Worm (Caenorhabditis elegans): ENCODE results near the gene mccc-1.
"Not testable (repeated sequence)": the region's sequence is repeated elsewhere in the genome, so short reads cannot be mapped to it uniquely, and the experiment has no call there.

Gene mccc-1

ce11 chrIV:9884257-9884656 is at the start of gene mccc-1, which contains the start of gene prp-18:
TSS of gene mccc-1 (plus strand) at chrIV:9884570.
TSS of gene prp-18 (minus strand) at chrIV:9884383.
- TF ChIP-seq unc-62 (GFP tag; optimal IDR thresholded peaks at IDR 0.05), result no peak

- no peak for TF ChIP-seq unc-62 (GFP tag; optimal IDR thresholded peaks at IDR 0.05)
Measured at ce11 chrIV:9836317-9836716, 48.1 kb upstream of the mccc-1 start, which contains the start of gene msp-81. TSS of gene msp-81 (minus strand) at chrIV:9836417.

DNA sequence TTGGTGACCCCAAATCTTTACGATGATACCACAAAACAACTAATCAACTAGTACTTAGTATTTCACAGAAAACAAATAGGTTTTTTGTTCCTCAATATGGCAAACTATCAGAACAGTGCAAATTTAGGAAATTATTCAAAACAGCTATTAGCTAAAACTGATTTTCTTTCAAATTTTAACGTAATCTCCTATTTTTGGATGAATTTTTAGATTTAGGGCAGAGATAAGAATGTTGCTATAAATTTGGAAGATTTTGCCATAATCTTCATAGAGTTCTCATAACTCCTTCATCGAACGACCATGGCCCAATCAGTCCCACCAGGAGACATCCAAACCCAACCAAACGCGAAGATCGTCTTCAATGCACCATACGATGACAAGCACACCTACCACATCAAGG is 47.0 kb upstream of the mccc-1 start, which contains the start of gene msp-10:
Gene msp-10, plus strand, starts transcription at position 301 of the 400 bp plus-strand sequence.
- not testable (repeated sequence) for TF ChIP-seq unc-62 (GFP tag; optimal IDR thresholded peaks at IDR 0.05)

DNA sequence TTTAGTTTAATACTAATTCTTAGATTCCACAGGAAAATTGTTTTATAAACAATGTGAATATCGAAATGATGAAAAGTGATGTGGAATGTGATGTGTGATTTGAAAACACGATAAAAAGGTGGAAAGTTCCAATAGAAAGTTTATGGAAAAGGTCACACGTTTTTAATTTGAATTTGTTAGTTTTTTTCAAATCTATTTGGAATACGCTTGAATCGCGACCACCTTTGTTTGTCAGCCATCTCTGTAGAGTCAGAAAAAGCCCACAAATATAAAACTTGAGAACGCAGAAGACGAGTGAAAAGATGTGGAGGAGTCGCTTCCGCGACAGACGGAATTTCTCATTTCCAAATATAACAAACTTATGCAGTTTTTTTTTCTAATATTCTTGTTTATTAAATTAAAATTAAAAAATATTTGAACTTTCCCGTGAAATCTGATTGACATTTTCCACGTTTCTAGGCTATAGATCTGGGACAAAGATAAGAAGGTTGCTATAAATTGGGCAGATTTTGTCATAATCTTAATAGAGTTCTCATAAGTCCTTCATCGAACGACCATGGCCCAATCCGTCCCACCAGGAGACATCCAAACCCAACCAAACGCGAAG is 43.3 kb upstream of the mccc-1 start, which contains the start of the genes kin-24 and msp-56:
Gene kin-24, minus strand, starts transcription at position 101 of the 607 bp plus-strand sequence.
Gene msp-56, plus strand, starts transcription at position 557 of the 607 bp plus-strand sequence.
- no peak for TF ChIP-seq unc-62 (GFP tag; optimal IDR thresholded peaks at IDR 0.05)

ce11 chrIV:9842071-9842470 is 42.3 kb upstream of the mccc-1 start, which contains the start of gene K07F5.17:
TSS of gene K07F5.17 (plus strand) at chrIV:9842371.
- no peak for TF ChIP-seq unc-62 (GFP tag; optimal IDR thresholded peaks at IDR 0.05)

DNA sequence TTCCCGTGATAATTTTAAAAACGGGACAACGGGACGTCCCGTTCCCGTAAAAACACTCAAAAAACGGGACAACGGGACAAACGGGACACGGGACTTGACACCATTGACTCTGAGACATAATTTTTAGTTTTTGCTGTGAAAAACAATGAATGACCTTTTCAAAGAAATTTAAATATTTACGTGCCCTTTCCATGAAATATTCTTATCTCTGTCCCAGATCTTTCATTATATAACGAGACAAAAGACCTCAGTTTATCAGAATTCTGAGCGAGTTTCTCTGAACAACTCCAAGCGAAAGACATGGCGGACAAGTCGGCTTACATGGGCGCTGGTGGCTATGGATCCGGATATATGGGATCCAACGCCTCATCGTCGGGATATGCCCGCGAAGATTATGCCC is 40.6 kb upstream of the mccc-1 start, which contains the start of gene nspd-2:
Gene nspd-2, plus strand, starts transcription at position 301 of the 400 bp plus-strand sequence.
- TF ChIP-seq unc-62 (GFP tag; optimal IDR thresholded peaks at IDR 0.05), result no peak

ce11 chrIV:9846574-9846973 is 37.8 kb upstream of the mccc-1 start, which contains the start of gene K07F5.6:
TSS of gene K07F5.6 (minus strand) at chrIV:9846674.
- TF ChIP-seq unc-62 (GFP tag; optimal IDR thresholded peaks at IDR 0.05), result no peak

DNA sequence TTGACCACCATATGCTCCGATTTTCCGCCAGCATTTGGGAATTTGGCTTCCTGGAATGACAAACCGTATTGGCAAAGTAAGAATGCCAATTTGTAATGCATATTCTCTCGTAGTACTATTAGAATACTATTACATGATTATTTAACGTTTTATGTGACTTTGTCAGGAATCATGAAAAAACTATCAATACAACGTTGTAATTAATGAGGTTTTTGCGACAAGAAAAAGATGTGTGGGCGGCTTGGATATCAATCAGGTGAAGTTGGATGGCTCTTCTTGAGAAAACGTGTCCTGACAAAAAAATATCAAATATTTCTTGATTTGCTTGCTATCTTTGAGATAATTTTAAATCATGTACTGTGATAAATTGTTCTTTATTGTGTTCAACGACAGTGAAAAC is 36.3 kb upstream of the mccc-1 start, which contains the start of gene K07F5.7:
Gene K07F5.7, minus strand, starts transcription at position 101 of the 400 bp plus-strand sequence.
- no peak for TF ChIP-seq unc-62 (GFP tag; optimal IDR thresholded peaks at IDR 0.05)

- no peak for TF ChIP-seq unc-62 (GFP tag; optimal IDR thresholded peaks at IDR 0.05)
Measured at ce11 chrIV:9849624-9850023, 34.7 kb upstream of the mccc-1 start, which contains the start of gene K07F5.8. TSS of gene K07F5.8 (minus strand) at chrIV:9849724.

ce11 chrIV:9850931-9851330 is 33.4 kb upstream of the mccc-1 start, which contains the start of gene ssp-10:
TSS of gene ssp-10 (minus strand) at chrIV:9851031.
- TF ChIP-seq unc-62 (GFP tag; optimal IDR thresholded peaks at IDR 0.05), result no peak

ce11 chrIV:9852250-9852649 is 32.1 kb upstream of the mccc-1 start, which contains the start of gene ssq-1:
TSS of gene ssq-1 (plus strand) at chrIV:9852550.
- no peak for TF ChIP-seq unc-62 (GFP tag; optimal IDR thresholded peaks at IDR 0.05)

ce11 chrIV:9852818-9853466 is 31.4 kb upstream of the mccc-1 start:
- TF ChIP-seq unc-62 (GFP tag; optimal IDR thresholded peaks at IDR 0.05), result no peak

DNA sequence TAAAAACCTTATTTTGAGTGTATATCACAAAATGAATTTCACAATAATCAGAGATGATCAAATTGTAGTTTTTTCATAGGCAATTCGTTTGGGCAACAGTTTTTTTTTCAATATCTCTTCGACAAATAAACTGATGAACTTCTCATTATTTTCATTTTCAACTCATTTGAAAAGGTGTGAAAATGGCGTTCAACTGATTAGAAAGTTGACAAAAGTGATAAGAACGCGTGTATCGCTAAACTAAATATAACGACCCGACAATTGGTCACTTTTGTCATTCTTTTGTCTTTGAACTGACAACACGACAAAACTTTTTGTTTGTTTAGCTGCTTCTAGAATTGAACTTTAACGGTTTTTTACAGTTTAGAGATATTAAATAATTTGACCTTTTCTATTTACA is 29.4 kb upstream of the mccc-1 start:
- TF ChIP-seq unc-62 (GFP tag; optimal IDR thresholded peaks at IDR 0.05), result no peak

DNA sequence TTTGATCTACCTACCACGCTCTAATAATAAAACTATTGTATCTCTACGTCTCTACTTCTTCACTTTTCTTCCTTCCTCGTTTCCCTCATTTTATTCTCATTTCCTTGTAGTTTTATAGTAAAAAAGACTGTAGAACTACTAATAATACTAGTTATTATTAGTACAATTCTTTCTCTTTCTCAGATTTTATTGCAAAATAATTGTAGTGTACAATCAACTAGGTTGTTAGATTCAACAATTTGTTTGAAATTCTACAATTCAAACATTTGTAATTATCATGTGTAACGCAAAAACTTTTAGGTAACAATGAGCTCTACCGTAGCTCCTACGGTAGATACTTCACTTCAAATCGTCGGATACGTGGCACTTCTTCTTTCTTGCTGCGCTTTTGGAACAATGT is 28.7 kb upstream of the mccc-1 start, which contains the start of gene K07F5.12:
Gene K07F5.12, plus strand, starts transcription at position 301 of the 400 bp plus-strand sequence.
- TF ChIP-seq unc-62 (GFP tag; optimal IDR thresholded peaks at IDR 0.05), result no peak

ce11 chrIV:9857952-9858488 is 26.4 kb upstream of the mccc-1 start, which contains the start of gene npp-1:
TSS of gene npp-1 (plus strand) at chrIV:9858488.
- no peak for TF ChIP-seq unc-62 (GFP tag; optimal IDR thresholded peaks at IDR 0.05)

ce11 chrIV:9858970-9859369 is 25.4 kb upstream of the mccc-1 start:
- no peak for TF ChIP-seq unc-62 (GFP tag; optimal IDR thresholded peaks at IDR 0.05)
